Fruit fly (Drosophila melanogaster) whole organism: ENCODE results near the gene CG33303.

ENCODE experiments used
- CG8478 ChIP-seq: fragments of >200 bp; optimal IDR thresholded peaks from 2 replicates; lab custom pipeline; 2018; ENCODE audit warnings: inconsistent platforms
- Dll ChIP-seq: fragments of >200 bp; optimal IDR thresholded peaks from 2 replicates; lab custom pipeline; 2017
- EcR ChIP-seq, 2 experiments: fragments of >200 bp; optimal IDR thresholded peaks; 2 replicates each; lab custom pipeline; 2017; ENCODE audit warnings: missing biosample characterization in 2 of 2, missing genetic modification characterization in 2 of 2, missing genetic modification reagents in 2 of 2
- pan ChIP-seq: fragments of >200 bp; optimal IDR thresholded peaks from 2 replicates; lab custom pipeline; 2017
- psq ChIP-seq: fragments of >200 bp; optimal IDR thresholded peaks from 2 replicates; lab custom pipeline; 2017
- usp ChIP-seq: fragments of >200 bp; optimal IDR thresholded peaks from 2 replicates; lab custom pipeline; 2017; ENCODE audit warnings: missing biosample characterization, missing genetic modification characterization, mixed read lengths

CG33303 gene

DNA sequence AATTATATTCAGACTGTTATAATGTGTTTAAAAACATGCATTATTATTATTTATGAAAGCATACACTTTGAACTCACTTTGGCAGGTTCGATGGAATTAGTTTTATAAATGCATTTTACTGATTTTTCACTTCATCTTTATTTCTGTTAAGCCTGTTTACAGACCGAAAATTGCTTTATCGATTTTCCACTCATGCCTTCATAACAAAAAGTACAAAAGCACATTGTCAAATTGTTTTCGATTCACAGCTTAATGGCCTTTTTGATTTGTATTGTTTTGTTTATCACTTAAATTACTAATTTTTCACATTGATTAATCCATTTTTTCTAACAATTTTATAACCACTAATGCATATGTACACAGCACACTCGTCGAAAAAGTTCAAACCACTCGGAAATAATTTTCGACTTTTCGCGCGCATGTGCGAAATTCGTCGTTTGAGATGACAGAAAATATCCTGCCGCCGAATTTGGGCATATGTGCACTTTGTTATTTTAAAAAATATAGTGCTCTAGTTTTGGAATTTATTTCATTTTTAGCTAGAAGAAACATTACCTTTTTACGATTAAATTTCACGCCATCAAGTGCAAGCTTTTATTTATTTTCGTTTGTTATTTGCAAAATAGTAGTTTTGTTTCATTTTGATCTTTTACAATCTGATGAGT lies 1.8 kb downstream of the CG33303 start, which contains the start of gene rho-5:
Gene rho-5 (minus strand): TSS at position 296 of the 665 bp plus-strand sequence.
- TF ChIP-seq EcR (GFP tag; optimal IDR thresholded peaks at IDR 0.05; lab: Kevin White, UChicago) (no peak), Dll (no peak), pan (lab: Kevin White, UChicago) (no peak), usp (GFP tag; lab: Kevin White, UChicago) (no peak), CG8478 (lab: Kevin White, UChicago) (no peak)

DNA sequence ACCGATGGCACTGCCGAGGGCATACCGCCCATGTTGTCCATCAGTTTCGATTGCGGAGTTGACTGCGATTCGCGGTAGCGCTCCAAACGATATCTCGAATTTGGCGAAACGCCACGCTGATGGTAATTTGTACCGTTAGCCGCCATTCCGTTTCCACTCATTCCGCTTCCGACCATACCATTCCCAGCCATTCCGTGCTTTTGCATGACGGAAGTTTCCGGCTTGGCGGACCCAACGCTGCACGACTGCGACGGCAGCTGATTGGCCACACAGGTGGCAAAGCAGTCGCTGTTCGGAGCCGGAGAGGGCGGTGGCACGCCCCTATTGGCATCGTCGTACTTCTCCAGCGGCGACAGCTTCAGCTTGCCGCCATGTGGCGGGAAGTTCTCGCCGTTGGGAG lies 3.3 kb downstream of the CG33303 start:
- TF ChIP-seq usp (GFP tag; lab: Kevin White, UChicago) = no peak
- no peak for TF ChIP-seq Dll
- no peak for TF ChIP-seq psq
- no peak for TF ChIP-seq pan (lab: Kevin White, UChicago)
- TF ChIP-seq CG8478 (lab: Kevin White, UChicago) = no peak
- TF ChIP-seq EcR (GFP tag; optimal IDR thresholded peaks at IDR 0.05; lab: Kevin White, UChicago) = no peak

DNA sequence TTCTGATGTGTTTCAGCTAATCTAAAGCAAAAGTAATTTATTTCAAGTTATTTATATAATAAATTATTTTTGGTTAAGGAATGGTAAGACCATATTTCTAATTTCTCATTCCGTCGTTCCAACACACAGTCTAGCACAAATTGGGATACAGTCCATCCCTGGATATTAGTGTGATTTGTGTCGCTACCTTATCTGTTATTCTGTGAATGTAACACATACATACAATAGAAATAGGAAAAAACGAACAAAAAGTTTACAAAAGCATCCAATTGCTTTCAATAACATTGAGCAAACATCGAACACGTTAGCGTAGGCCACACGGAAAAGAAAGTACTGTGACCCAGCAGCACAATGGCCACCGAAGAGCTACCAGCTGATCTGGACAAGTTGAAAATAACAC lies 9.0 kb downstream of the CG33303 start, which contains the start of gene CG5056:
Gene CG5056 (plus strand): TSS at position 168 of the 400 bp plus-strand sequence.
- TF ChIP-seq pan (lab: Kevin White, UChicago) = no peak
- no peak for TF ChIP-seq Dll
- no peak for TF ChIP-seq EcR (GFP tag; optimal IDR thresholded peaks at IDR 0.05; lab: Kevin White, UChicago)
- no peak for TF ChIP-seq psq
- TF ChIP-seq CG8478 (lab: Kevin White, UChicago) = no peak
- no peak for TF ChIP-seq usp (GFP tag; lab: Kevin White, UChicago)

DNA sequence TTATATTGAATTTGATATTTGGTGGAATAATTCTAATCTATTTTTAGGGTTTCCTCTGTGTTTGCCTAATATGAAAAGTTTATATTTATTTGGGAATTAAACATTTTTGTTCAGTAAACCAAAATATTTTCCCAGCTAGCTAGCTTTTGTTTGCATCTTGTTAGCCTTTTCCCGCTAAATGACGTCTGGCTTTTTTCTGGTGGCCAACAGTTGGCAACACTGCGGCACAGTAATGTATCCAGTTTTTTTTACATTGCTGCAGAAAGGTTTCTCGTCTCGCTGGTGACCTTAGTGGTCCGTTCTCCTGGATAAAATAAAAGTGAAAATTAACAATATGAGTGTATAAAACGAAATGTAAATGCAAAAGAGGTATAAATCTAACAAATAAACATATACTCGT lies 11.3 kb downstream of the CG33303 start, which contains the start of gene lft:
Gene lft (plus strand): TSS at position 243 of the 400 bp plus-strand sequence.
- TF ChIP-seq usp (GFP tag; lab: Kevin White, UChicago) = no peak
- no peak for TF ChIP-seq EcR (GFP tag; optimal IDR thresholded peaks at IDR 0.05; lab: Kevin White, UChicago)
- no peak for TF ChIP-seq pan (lab: Kevin White, UChicago)
- no peak for TF ChIP-seq CG8478 (lab: Kevin White, UChicago)

DNA sequence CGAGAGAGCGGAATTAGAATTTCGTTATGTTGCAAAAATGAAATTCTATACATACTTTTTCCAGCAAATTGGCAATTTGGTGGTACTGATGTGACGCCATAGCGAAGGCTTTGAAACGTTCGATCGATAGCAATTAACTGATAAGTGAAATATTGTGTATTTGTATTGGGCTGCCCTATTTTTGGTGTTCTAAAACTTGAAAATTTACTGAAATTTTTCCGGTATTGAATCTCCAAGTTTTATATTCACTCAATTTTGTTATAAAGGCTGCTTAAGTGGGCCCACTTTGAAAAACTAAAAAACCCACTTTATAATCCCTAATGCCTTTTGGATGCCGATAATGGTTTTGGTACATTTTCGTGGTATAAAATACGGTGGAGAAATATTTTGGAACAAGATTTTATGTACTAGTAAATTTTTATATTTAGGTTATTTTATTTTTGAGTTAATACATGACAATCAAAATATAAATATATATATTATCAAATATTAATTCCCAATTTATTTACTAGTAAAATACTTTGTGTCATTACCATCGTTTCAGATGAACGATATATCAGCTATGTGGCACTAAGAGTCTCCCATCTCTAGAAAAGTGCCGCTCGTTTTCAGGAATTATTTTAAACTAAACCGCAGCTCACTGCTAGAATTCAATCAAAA lies 13.0 kb downstream of the CG33303 start, which contains the start of the genes Cand1 and pim:
Gene Cand1 (minus strand): TSS at position 300 of the 660 bp plus-strand sequence.
Gene pim (plus strand): TSS at position 582 of the 660 bp plus-strand sequence.
- TF ChIP-seq EcR (GFP tag; optimal IDR thresholded peaks at IDR 0.05; lab: Kevin White, UChicago) = no peak
- no peak for TF ChIP-seq pan (lab: Kevin White, UChicago)
- TF ChIP-seq psq = no peak
- no peak for TF ChIP-seq CG8478 (lab: Kevin White, UChicago)
- TF ChIP-seq usp (GFP tag; lab: Kevin White, UChicago) = no peak
- no peak for TF ChIP-seq Dll

DNA sequence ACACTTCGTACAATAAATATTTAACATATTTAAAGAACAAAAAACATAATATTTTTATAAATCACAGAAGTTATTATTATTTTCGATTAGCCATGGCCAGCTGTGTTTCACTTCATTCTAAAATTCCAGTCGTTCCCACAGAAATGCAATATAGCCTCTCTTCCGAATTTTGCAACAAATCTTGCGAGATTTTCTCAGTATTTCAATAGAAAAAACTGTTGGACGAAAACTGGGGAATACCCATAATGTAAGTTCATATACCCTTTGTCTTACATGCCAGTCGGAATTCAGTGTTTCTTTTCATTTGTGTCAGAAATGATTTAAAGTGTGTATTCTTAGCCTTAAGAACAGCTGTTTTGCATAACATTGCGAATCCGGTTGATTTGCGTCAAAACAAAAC lies 19.0 kb downstream of the CG33303 start, which contains the start of the genes CtsL4 and ClpP:
Gene CtsL4 (minus strand): TSS at position 90 of the 400 bp plus-strand sequence.
Gene ClpP (plus strand): TSS at position 288 of the 400 bp plus-strand sequence.
- TF ChIP-seq pan (lab: Kevin White, UChicago) (no peak), Dll (no peak), psq (no peak), CG8478 (lab: Kevin White, UChicago) (no peak)

DNA sequence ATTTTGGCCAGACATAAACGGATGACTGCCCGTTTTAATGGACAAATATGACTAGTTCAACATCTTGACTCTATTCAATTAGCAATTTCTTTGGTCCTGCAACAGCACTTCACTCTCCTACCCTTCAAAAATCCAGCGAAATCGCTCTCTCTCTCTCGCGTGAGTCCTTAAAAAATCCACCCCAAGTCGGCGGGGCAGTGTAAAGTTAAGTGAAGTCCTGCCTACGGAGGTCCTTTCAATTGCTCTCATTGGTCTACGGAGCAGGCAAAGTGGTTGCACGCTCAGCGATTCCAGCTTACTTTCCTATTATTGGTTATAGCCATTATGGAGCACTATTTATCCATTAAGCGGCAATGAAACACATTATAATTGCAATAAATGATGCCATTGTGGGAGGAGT lies 21.7 kb downstream of the CG33303 start, which contains the start of gene CG34367:
Gene CG34367 (minus strand): TSS at position 35 of the 400 bp plus-strand sequence.
- no peak for TF ChIP-seq usp (GFP tag; lab: Kevin White, UChicago)
- TF ChIP-seq CG8478 (lab: Kevin White, UChicago) = no peak
- no peak for TF ChIP-seq psq
- no peak for TF ChIP-seq Dll
- TF ChIP-seq EcR (GFP tag; optimal IDR thresholded peaks at IDR 0.05; lab: Kevin White, UChicago) = no peak
- TF ChIP-seq pan (lab: Kevin White, UChicago) = no peak

DNA sequence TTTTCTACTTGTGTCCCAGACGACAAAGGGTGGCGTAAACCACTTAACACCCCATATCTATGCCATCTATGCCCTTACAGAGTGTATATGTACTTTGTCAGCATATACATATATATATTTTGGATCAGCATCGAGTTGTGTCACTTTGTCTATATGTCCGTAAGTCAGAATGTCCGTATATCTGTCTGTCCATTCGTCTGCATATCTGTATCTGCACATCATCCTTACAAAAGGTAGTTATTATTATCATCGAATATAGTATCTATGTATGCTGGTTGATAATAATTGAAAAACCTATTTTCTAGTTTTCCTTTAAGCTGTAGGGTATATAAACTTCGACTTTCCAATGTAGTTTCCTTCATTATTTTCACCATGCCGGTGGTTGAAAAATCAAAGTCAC lies 24.4 kb downstream of the CG33303 start:
- TF ChIP-seq psq (no peak), pan (lab: Kevin White, UChicago) (no peak), Dll (no peak), EcR (GFP tag; optimal IDR thresholded peaks at IDR 0.05; lab: Kevin White, UChicago) (no peak), CG8478 (lab: Kevin White, UChicago) (no peak), usp (GFP tag; lab: Kevin White, UChicago) (no peak)

DNA sequence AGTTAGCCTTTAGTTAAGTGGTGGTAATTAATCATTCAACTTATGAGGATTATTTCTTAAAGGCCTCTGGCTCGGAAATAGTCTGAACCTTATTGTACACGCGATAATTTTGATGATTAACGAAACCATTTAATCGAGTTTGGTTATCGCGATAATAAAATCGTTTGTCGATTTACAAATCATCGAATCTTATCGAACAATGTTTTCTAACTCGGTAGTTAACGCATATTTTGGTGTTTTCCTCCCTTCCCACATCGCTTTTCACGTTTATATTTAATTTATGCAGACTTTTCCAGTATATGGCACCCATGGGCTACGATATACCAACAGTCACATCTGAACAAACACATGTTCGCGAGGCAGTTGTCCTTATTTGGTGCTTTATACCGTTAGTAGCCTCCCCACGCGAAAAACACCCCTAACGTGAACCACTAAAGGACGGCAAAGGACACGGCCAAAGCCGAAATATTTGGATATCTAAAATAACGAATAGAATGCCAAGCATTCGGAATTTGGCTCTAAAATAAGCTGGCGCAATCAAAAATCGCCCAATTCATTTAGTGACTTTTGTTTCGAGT lies 31.4 kb downstream of the CG33303 start, which contains the start of gene Frmd5:
Gene Frmd5 (plus strand): TSS at position 414 of the 578 bp plus-strand sequence.
- no peak for TF ChIP-seq psq

DNA sequence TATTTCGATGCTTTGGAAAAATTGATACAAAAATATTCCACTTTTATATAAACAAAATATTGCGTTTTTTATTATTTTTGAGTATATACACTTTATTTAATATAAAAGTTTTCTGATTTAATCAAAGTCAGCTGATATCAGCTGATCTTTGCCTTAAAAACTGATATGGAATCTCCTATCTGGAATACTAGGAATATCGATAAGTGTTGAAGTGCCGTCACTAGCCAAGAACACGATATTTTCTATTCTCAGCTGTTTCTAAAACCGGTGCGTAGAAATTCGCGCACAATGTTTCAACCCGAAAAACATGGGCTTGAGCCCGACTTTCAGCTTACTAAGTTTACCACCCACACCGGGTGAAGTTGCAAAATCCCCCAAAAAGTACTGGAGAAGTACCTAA lies 33.1 kb downstream of the CG33303 start, which contains the start of gene Sps2:
Gene Sps2 (plus strand): TSS at position 124 of the 400 bp plus-strand sequence.
- TF ChIP-seq CG8478 (lab: Kevin White, UChicago) (no peak), pan (lab: Kevin White, UChicago) (no peak), EcR (GFP tag; optimal IDR thresholded peaks at IDR 0.05; lab: Kevin White, UChicago) (no peak), Dll (no peak), psq (no peak), usp (GFP tag; lab: Kevin White, UChicago) (no peak)

DNA sequence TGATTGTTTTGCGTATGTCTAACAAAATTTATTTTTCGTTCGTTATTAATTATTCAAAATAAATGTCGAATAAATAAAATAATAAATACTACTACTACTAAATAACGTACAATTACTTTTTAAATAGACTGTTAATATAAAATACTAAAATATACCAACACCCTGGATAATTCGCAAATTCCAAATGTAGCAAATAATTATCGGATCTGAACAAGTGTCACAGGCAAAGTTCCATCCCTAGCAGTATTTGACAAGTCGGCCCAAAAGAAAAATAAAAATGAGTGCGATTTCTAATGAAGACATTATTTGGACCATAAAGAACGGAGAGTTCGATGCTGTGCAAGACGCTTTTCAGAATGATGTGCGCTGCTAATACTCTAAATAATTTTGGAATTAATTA lies 34.2 kb downstream of the CG33303 start, which contains the start of gene CG31715:
Gene CG31715 (plus strand): TSS at position 212 of the 400 bp plus-strand sequence.
- no peak for TF ChIP-seq EcR (GFP tag; optimal IDR thresholded peaks at IDR 0.05; lab: Kevin White, UChicago)
- no peak for TF ChIP-seq CG8478 (lab: Kevin White, UChicago)
- TF ChIP-seq psq = no peak
- no peak for TF ChIP-seq usp (GFP tag; lab: Kevin White, UChicago)
- no peak for TF ChIP-seq Dll
- no peak for TF ChIP-seq pan (lab: Kevin White, UChicago)
